Worm (Caenorhabditis elegans): ENCODE measurements around the gene C38D9.8.

C38D9.8 gene

DNA sequence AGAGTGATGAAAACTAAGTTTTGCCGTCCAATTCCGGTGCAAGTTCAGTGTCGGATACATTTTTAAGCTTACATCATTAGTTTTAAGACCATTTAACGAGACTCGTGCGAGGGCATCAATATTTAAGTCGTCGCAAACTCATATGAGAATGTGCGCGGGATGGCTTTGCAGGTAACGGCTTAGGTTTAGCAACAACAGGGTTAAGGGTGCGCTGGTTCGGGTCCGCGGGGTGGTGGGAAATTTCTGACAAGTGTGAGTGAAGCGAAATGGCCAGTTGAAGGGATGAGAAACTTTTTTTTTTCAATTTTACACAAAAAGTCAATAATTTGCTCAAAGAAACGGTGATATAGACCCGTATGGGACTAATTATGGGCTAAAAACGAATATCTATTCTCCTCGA is 38.8 kb downstream of the C38D9.8 start:
- TF ChIP-seq ets-7 (tag; optimal IDR thresholded peaks at IDR 0.05): no peak
- peak; percentile 51; the same call in 1 of the 2 replicates for TF ChIP-seq pes-1 (GFP tag; IDR thresholded peaks at IDR 0.05)
- TF ChIP-seq ceh-13 (GFP tag; optimal IDR thresholded peaks at IDR 0.05): no peak
- 0 out of 2 replicates have a peak, but pooled peaks have one; percentile 8 for TF ChIP-seq tbx-37 (GFP tag; conservative IDR thresholded peaks at IDR 0.05)
- TF ChIP-seq hmbx-1 (tag; optimal IDR thresholded peaks at IDR 0.05): no peak

DNA sequence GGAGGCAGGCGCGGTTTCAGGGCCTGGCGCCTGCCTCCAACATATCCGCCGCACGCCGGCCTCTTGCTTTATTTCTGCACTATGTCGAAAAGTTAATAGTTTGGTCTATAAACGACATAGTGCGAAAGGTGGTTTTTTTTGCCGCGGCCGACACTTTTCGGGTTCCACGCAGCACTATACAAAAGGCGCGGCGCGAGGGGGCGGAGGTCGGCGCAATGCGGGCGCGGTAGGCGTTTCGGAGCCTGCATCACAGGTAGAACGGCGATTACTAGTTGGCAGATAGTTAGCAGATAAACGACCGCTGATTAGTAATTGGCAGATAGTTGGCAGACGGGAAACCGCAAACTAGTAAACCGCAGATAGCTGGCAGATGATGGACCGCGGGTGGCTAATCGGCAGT is 39.9 kb downstream of the C38D9.8 start:
- no peak for TF ChIP-seq B0310.2 (tag; optimal IDR thresholded peaks at IDR 0.05)
- no peak for TF ChIP-seq ceh-36 (tag; optimal IDR thresholded peaks at IDR 0.05)
- TF ChIP-seq hmbx-1 (tag; optimal IDR thresholded peaks at IDR 0.05): no peak
- no peak for TF ChIP-seq scrt-1 (GFP tag; IDR thresholded peaks at IDR 0.05)
- no peak for TF ChIP-seq hmg-4 (GFP tag; optimal IDR thresholded peaks at IDR 0.05)
- no peak for TF ChIP-seq pes-1 (GFP tag; IDR thresholded peaks at IDR 0.05)
- TF ChIP-seq sea-1 (GFP tag; conservative IDR thresholded peaks at IDR 0.05): no peak
- no peak for TF ChIP-seq aly-1 (tag; optimal IDR thresholded peaks at IDR 0.05)
- TF ChIP-seq ama-1 (optimal IDR thresholded peaks at IDR 0.05): no peak
- no peak for TF ChIP-seq tbx-37 (GFP tag; conservative IDR thresholded peaks at IDR 0.05)
- no peak for TF ChIP-seq F13C5.2 (tag; optimal IDR thresholded peaks at IDR 0.05)
- no peak for TF ChIP-seq tbx-11 (GFP tag; IDR thresholded peaks at IDR 0.05)

DNA sequence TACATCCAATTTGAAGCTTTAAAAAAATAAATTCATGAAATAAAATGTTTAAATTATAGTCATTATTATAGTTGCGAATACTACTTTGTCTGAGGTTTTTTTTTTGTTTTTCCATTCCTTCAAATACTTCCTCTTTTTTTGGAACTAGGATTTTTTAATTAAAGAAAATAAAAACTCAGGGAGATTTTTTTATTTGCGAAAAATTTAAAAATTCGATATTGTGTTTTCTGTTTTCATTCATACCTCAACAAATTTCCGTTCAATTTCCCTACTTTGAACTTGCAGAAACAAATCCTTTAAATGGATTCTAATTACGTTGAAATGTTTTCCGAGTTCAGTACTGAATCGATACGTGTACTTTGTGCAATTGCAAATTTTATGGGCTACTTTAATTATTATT is 44.2 kb downstream of the C38D9.8 start, which contains the start of gene srw-32:
TSS of gene srw-32 (plus strand) at position 301 of the 400 bp plus-strand sequence.
- no peak for TF ChIP-seq hmbx-1 (tag; optimal IDR thresholded peaks at IDR 0.05)
- TF ChIP-seq ama-1 (optimal IDR thresholded peaks at IDR 0.05): no peak
- TF ChIP-seq pes-1 (GFP tag; IDR thresholded peaks at IDR 0.05): no peak
- no peak for TF ChIP-seq tra-4 (tag; optimal IDR thresholded peaks at IDR 0.05)
- TF ChIP-seq F13C5.2 (tag; optimal IDR thresholded peaks at IDR 0.05): no peak
- no peak for TF ChIP-seq ceh-13 (GFP tag; optimal IDR thresholded peaks at IDR 0.05)
- no peak for TF ChIP-seq hmg-4 (GFP tag; optimal IDR thresholded peaks at IDR 0.05)
- no peak for TF ChIP-seq aly-1 (tag; optimal IDR thresholded peaks at IDR 0.05)
- no peak for TF ChIP-seq tbx-11 (GFP tag; IDR thresholded peaks at IDR 0.05)
- no peak for TF ChIP-seq ets-7 (tag; optimal IDR thresholded peaks at IDR 0.05)

DNA sequence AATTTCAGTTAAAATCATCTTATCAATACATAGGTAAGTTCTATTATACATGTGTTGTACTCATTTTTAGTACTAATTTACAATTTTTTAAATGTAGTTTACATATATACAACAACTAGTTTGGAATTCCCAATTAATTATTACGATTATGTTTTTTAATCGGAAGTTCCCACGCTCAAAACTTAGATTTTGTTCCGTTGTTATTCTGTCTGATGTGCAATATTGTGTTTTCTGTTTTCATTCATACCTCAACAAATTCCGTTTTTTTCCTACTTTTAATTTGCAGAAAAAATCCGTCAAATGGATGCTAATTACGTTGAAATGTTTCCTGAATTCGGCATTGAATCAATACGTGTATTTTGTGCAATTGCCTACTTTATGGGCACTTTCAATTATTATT is 46.4 kb downstream of the C38D9.8 start, which contains the start of gene srw-31:
TSS of gene srw-31 (plus strand) at position 301 of the 400 bp plus-strand sequence.
- no peak for TF ChIP-seq tbx-37 (GFP tag; conservative IDR thresholded peaks at IDR 0.05)
- TF ChIP-seq ets-7 (tag; optimal IDR thresholded peaks at IDR 0.05): no peak
- TF ChIP-seq sea-1 (GFP tag; conservative IDR thresholded peaks at IDR 0.05): no peak
- TF ChIP-seq tbx-11 (GFP tag; IDR thresholded peaks at IDR 0.05): no peak
- no peak for TF ChIP-seq B0310.2 (tag; optimal IDR thresholded peaks at IDR 0.05)
- TF ChIP-seq ama-1 (optimal IDR thresholded peaks at IDR 0.05): no peak
- no peak for TF ChIP-seq hmg-4 (GFP tag; optimal IDR thresholded peaks at IDR 0.05)
- no peak for TF ChIP-seq hnd-1 (tag; optimal IDR thresholded peaks at IDR 0.05)
- TF ChIP-seq ceh-13 (GFP tag; optimal IDR thresholded peaks at IDR 0.05): no peak
- no peak for TF ChIP-seq flt-1 (GFP tag; IDR thresholded peaks at IDR 0.05)
- no peak for TF ChIP-seq hmbx-1 (tag; optimal IDR thresholded peaks at IDR 0.05)
- TF ChIP-seq ceh-36 (tag; optimal IDR thresholded peaks at IDR 0.05): no peak
- no peak for TF ChIP-seq aly-1 (tag; optimal IDR thresholded peaks at IDR 0.05)
- no peak for TF ChIP-seq pes-1 (GFP tag; IDR thresholded peaks at IDR 0.05)
- no peak for TF ChIP-seq scrt-1 (GFP tag; IDR thresholded peaks at IDR 0.05)
- TF ChIP-seq F13C5.2 (tag; optimal IDR thresholded peaks at IDR 0.05): no peak
- no peak for TF ChIP-seq tra-4 (tag; optimal IDR thresholded peaks at IDR 0.05)

Measured in whole organism, early embryonic.